Fruit fly (Drosophila melanogaster) Kc167 (cell line): ENCODE data around the gene sesB.

Source experiments
- Myc ChIP-seq: fragments of >200 bp; optimal IDR thresholded peaks from 2 replicates; lab custom pipeline; 2017; ENCODE audit warnings: missing external identifiers
- Sin3A ChIP-seq: fragments of >200 bp; optimal IDR thresholded peaks from 2 replicates; lab custom pipeline; 2018; ENCODE audit warnings: missing external identifiers
- h ChIP-seq: fragments of >200 bp; optimal IDR thresholded peaks from 3 replicates; lab custom pipeline; 2018; ENCODE audit warnings: missing external identifiers
- insv ChIP-seq: fragments of >200 bp; optimal IDR thresholded peaks from 3 replicates; lab custom pipeline; 2018; ENCODE audit warnings: missing external identifiers
- psq ChIP-seq: fragments of >200 bp; optimal IDR thresholded peaks from 2 replicates; lab custom pipeline; 2017; ENCODE audit warnings: missing external identifiers
- ttk ChIP-seq: sonication (Bioruptor generic); optimal IDR thresholded peaks from 2 replicates; lab custom pipeline; 2017; ENCODE audit warnings: missing external identifiers

Gene sesB

dm6 chrX:10787352-10787751 is 594 bp upstream of the sesB start:
- TF ChIP-seq ttk (lab: Kevin White, UChicago), result no peak
- TF ChIP-seq psq (lab: Kevin White, UChicago), result no peak
- TF ChIP-seq Myc (lab: Kevin White, UChicago), result no peak
- TF ChIP-seq insv (lab: Kevin White, UChicago), result no peak
- no peak for TF ChIP-seq h

dm6 chrX:10785920-10786361 is 817 bp downstream of the sesB start:
- TF ChIP-seq psq (lab: Kevin White, UChicago) (no peak), Myc (lab: Kevin White, UChicago) (no peak), h (no peak), Sin3A (lab: Kevin White, UChicago) (no peak), ttk (lab: Kevin White, UChicago) (no peak)

dm6 chrX:10784812-10785638 is 1.7 kb downstream of the sesB start:
- TF ChIP-seq Sin3A (lab: Kevin White, UChicago) (no peak), psq (lab: Kevin White, UChicago) (no peak), Myc (lab: Kevin White, UChicago) (no peak), h (no peak), insv (lab: Kevin White, UChicago) (no peak), ttk (lab: Kevin White, UChicago) (no peak)

dm6 chrX:10784330-10784778 is 2.4 kb downstream of the sesB start:
- TF ChIP-seq Myc (lab: Kevin White, UChicago) (no peak), ttk (lab: Kevin White, UChicago) (no peak), Sin3A (lab: Kevin White, UChicago) (no peak)

- no peak for TF ChIP-seq insv (lab: Kevin White, UChicago)
- no peak for TF ChIP-seq ttk (lab: Kevin White, UChicago)
- TF ChIP-seq psq (lab: Kevin White, UChicago), result no peak
- no peak for TF ChIP-seq Sin3A (lab: Kevin White, UChicago)
- TF ChIP-seq h, result no peak
- no peak for TF ChIP-seq Myc (lab: Kevin White, UChicago)
Observed at dm6 chrX:10783374-10784064, 3.2 kb downstream of the sesB start.

- TF ChIP-seq Myc (lab: Kevin White, UChicago) (no peak), h (no peak), insv (lab: Kevin White, UChicago) (no peak), Sin3A (lab: Kevin White, UChicago) (no peak), ttk (lab: Kevin White, UChicago) (no peak), psq (lab: Kevin White, UChicago) (no peak)
Observed at dm6 chrX:10775690-10776089, 11.1 kb downstream of the sesB start.

dm6 chrX:10774957-10775682 is 11.6 kb downstream of the sesB start:
- TF ChIP-seq ttk (lab: Kevin White, UChicago), result no peak
- no peak for TF ChIP-seq Sin3A (lab: Kevin White, UChicago)
- no peak for TF ChIP-seq psq (lab: Kevin White, UChicago)
- no peak for TF ChIP-seq Myc (lab: Kevin White, UChicago)
- no peak for TF ChIP-seq h
- TF ChIP-seq insv (lab: Kevin White, UChicago), result no peak

dm6 chrX:10773562-10773961 is 13.2 kb downstream of the sesB start:
- TF ChIP-seq Myc (lab: Kevin White, UChicago) (no peak), psq (lab: Kevin White, UChicago) (no peak), insv (lab: Kevin White, UChicago) (no peak), Sin3A (lab: Kevin White, UChicago) (no peak), h (no peak), ttk (lab: Kevin White, UChicago) (no peak)

- TF ChIP-seq h, result no peak
- no peak for TF ChIP-seq Myc (lab: Kevin White, UChicago)
- no peak for TF ChIP-seq Sin3A (lab: Kevin White, UChicago)
- no peak for TF ChIP-seq psq (lab: Kevin White, UChicago)
- TF ChIP-seq ttk (lab: Kevin White, UChicago), result no peak
- no peak for TF ChIP-seq insv (lab: Kevin White, UChicago)
Observed at dm6 chrX:10772634-10773033, 14.1 kb downstream of the sesB start.

dm6 chrX:10771856-10772592 is 14.7 kb downstream of the sesB start, which contains the start of gene CG15211:
Gene CG15211, plus strand, starts transcription at chrX:10772541.
- TF ChIP-seq insv (lab: Kevin White, UChicago) (peak; percentile 37), ttk (lab: Kevin White, UChicago) (no peak)
